Worm (Caenorhabditis elegans): ENCODE data around the gene C15B12.1.
A peak's percentile ranks its signal among the peaks of the same experiment; 100 is the strongest.

The C15B12.1 gene

ce11 chrX:6518537-6518936, 41.9 kb downstream of the C15B12.1 start, which contains the start of gene ets-4 (continued):
- no peak for TF ChIP-seq ceh-44 (GFP tag; IDR thresholded peaks at IDR 0.05)
- TF ChIP-seq ceh-20 (GFP tag; IDR thresholded peaks at IDR 0.05), result peak; percentile 73; the same call in 1 of the 2 replicates
- TF ChIP-seq arid-1 (GFP tag; conservative IDR thresholded peaks at IDR 0.05), result no peak
- TF ChIP-seq mdl-1 (tag; optimal IDR thresholded peaks at IDR 0.05), result peak in 1 of 2 experiments; percentile 33
- peak; percentile 83 for TF ChIP-seq hlh-30 (tag; optimal IDR thresholded peaks at IDR 0.05; ENCODE audit: insufficient read depth)
- TF ChIP-seq dmd-6 (GFP tag; IDR thresholded peaks at IDR 0.05), result peak; percentile 92
- no peak for TF ChIP-seq ZK337.2 (GFP tag; IDR thresholded peaks at IDR 0.05)
- no peak for TF ChIP-seq daf-19 (GFP tag; conservative IDR thresholded peaks at IDR 0.05)
- TF ChIP-seq nhr-76 (tag; optimal IDR thresholded peaks at IDR 0.05), result no peak
- TF ChIP-seq hmg-1.1 (GFP tag; IDR thresholded peaks at IDR 0.05), result no peak
- no peak for TF ChIP-seq F10B5.3 (tag; optimal IDR thresholded peaks at IDR 0.05)
- peak in 1 of 2 experiments; percentile 28 for TF ChIP-seq hif-1 (tag; optimal IDR thresholded peaks at IDR 0.05)
- peak; percentile 46 for TF ChIP-seq nhr-77 (tag; optimal IDR thresholded peaks at IDR 0.05)
- no peak for TF ChIP-seq nhr-111 (GFP tag; optimal IDR thresholded peaks at IDR 0.05)
- TF ChIP-seq madf-5 (GFP tag; IDR thresholded peaks at IDR 0.05), result no peak
- peak; percentile 11; the same call in 1 of the 2 replicates for TF ChIP-seq pha-4 (GFP tag; IDR thresholded peaks at IDR 0.05)
- TF ChIP-seq pha-4 (tag; optimal IDR thresholded peaks at IDR 0.05), result no peak
- TF ChIP-seq lin-1 (GFP tag; IDR thresholded peaks at IDR 0.05), result 0 out of 2 replicates have a peak, but pooled peaks have one; percentile 47
- no peak for TF ChIP-seq madf-9 (GFP tag; conservative IDR thresholded peaks at IDR 0.05)
- peak; percentile 2 for TF ChIP-seq duxl-1 (tag; optimal IDR thresholded peaks at IDR 0.05; ENCODE audit: poor library complexity)
- TF ChIP-seq egl-27 (tag; optimal IDR thresholded peaks at IDR 0.05), result no peak
- TF ChIP-seq mdt-29 (GFP tag; IDR thresholded peaks at IDR 0.05), result peak; percentile 54; the same call in 1 of the 2 replicates
- no peak for TF ChIP-seq snpc-1.2 (GFP tag; IDR thresholded peaks at IDR 0.05)
- TF ChIP-seq D1046.2 (GFP tag; IDR thresholded peaks at IDR 0.05), result no peak
- no peak for TF ChIP-seq F37D6.2 (tag; optimal IDR thresholded peaks at IDR 0.05)
- TF ChIP-seq lim-7 (GFP tag; IDR thresholded peaks at IDR 0.05), result no peak
- TF ChIP-seq zip-11 (GFP tag; IDR thresholded peaks at IDR 0.05), result no peak
- TF ChIP-seq unc-62 (GFP tag; optimal IDR thresholded peaks at IDR 0.05 in 1 of 2), result peak in 1 of 2 experiments; percentile 78
- no peak for TF ChIP-seq unc-62 (tag; optimal IDR thresholded peaks at IDR 0.05)
- peak; percentile 90 for TF ChIP-seq pqm-1 (tag; optimal IDR thresholded peaks at IDR 0.05)
- TF ChIP-seq ztf-7 (tag; optimal IDR thresholded peaks at IDR 0.05), result no peak

- TF ChIP-seq hlh-30 (tag; optimal IDR thresholded peaks at IDR 0.05; ENCODE audit: insufficient read depth) (peak; percentile 47), php-3 (GFP tag; IDR thresholded peaks at IDR 0.05) (0 out of 2 replicates have a peak, but pooled peaks have one; percentile 21), nhr-28 (tag; optimal IDR thresholded peaks at IDR 0.05) (peak; percentile 6), nhr-77 (tag; optimal IDR thresholded peaks at IDR 0.05) (peak; percentile 67), T20F7.1 (GFP tag; optimal IDR thresholded peaks at IDR 0.05) (peak; percentile 49), dve-1 (tag; optimal IDR thresholded peaks at IDR 0.05; ENCODE audit: insufficient read depth) (peak; percentile 68), unc-130 (GFP tag; optimal IDR thresholded peaks at IDR 0.05) (no peak), ama-1 (optimal IDR thresholded peaks at IDR 0.05) (no peak), daf-16 (GFP tag; optimal IDR thresholded peaks at IDR 0.05) (no peak), daf-16 (tag; optimal IDR thresholded peaks at IDR 0.05) (peak; percentile 81), mdl-1 (tag; optimal IDR thresholded peaks at IDR 0.05) (peak in 1 of 2 experiments; percentile 26), T26A8.4 (GFP tag; IDR thresholded peaks at IDR 0.05) (no peak)
Observed at ce11 chrX:6519473-6519872, 42.9 kb downstream of the C15B12.1 start.
